Fruit fly (Drosophila melanogaster) whole organism, adult: ENCODE results near the gene dpp.

ENCODE experiments used
- Crg-1 ChIP-seq: fragments of 200-800 bp; sonication (Bioruptor generic); optimal IDR thresholded peaks from 2 replicates; lab custom pipeline; 2016; ENCODE audit warnings: missing biosample characterization, missing genetic modification characterization
- bab1 ChIP-seq: fragments of 200-800 bp; sonication (Bioruptor generic); optimal IDR thresholded peaks from 3 replicates; lab custom pipeline; 2019; ENCODE audit warnings: missing biosample characterization, mild to moderate bottlenecking, missing genetic modification characterization, moderate library complexity

- no peak for TF ChIP-seq bab1
- no peak for TF ChIP-seq Crg-1 (GFP tag; lab: Kevin White, UChicago)
Measured at dm6 chr2L:2472740-2473139, 44.6 kb downstream of the dpp start.
